Fruit fly (Drosophila melanogaster): Measurements from ENCODE around the gene RhoBTB.

- TF ChIP-seq Smox (GFP tag; optimal IDR thresholded peaks at IDR 0.05) (peak; percentile 58), fd59A (GFP tag; optimal IDR thresholded peaks at IDR 0.05) (peak; percentile 74), CG11294 (GFP tag; IDR thresholded peaks at IDR 0.05) (no peak), fd85E (GFP tag; optimal IDR thresholded peaks at IDR 0.05) (no peak), eg (GFP tag; IDR thresholded peaks at IDR 0.05) (0 out of 3 replicates have a peak, but pooled peaks have one; percentile 5), CG6808 (GFP tag; optimal IDR thresholded peaks at IDR 0.05) (peak; percentile 80), CG15336 (GFP tag; IDR thresholded peaks at IDR 0.05) (no peak; the same call in 1 of the 2 replicates), Blimp-1 (GFP tag; optimal IDR thresholded peaks at IDR 0.05) (peak; percentile 62), CG34406 (GFP tag; optimal IDR thresholded peaks at IDR 0.05) (peak; percentile 63)
Observed at dm6 chr3L:20403493-20404379, 27.7 kb downstream of the RhoBTB start.
